Worm (Caenorhabditis elegans) whole organism, L4 larva: ENCODE measurements around the gene crls-1.

Experiments
- F44E2.7 ChIP-seq: fragments of 200-800 bp; sonication (Bioruptor generic); IDR thresholded peaks from 2 replicates; pipeline ENCODE4 v2.1.2; 2022; ENCODE audit warnings: missing genetic modification characterization, missing compliant biosample characterization
- F49E8.2 ChIP-seq: sonication (generic microtip); optimal IDR thresholded peaks from 2 replicates; lab custom pipeline; 2016; ENCODE audit warnings: missing compliant biosample characterization, mild to moderate bottlenecking, missing genetic modification characterization, borderline replicate concordance
- Y48G9A.11 ChIP-seq: fragments of 200-800 bp; sonication (Bioruptor generic); IDR thresholded peaks from 2 replicates; pipeline ENCODE4 v1.3.6; 2022; ENCODE audit warnings: missing genetic modification reagents, missing genetic modification characterization, missing compliant biosample characterization
- ZK337.2 ChIP-seq: fragments of 200-800 bp; sonication (Bioruptor generic); IDR thresholded peaks from 2 replicates; pipeline ENCODE4 v1.3.6; 2022; ENCODE audit warnings: missing genetic modification reagents, missing genetic modification characterization, missing compliant biosample characterization
- aly-2 ChIP-seq: sonication (generic microtip); optimal IDR thresholded peaks from 2 replicates; lab custom pipeline; 2018; ENCODE audit warnings: missing biosample characterization, missing genetic modification characterization
- ceh-82 ChIP-seq: sonication (generic microtip); optimal IDR thresholded peaks from 2 replicates; lab custom pipeline; 2017; ENCODE audit warnings: missing biosample characterization, missing genetic modification characterization
- gei-8 ChIP-seq: fragments of 200-800 bp; sonication (Bioruptor generic); optimal IDR thresholded peaks from 2 replicates; lab custom pipeline; 2018; ENCODE audit warnings: mild to moderate bottlenecking, missing genetic modification characterization, missing compliant biosample characterization
- lin-13 ChIP-seq: fragments of 150-350 bp; optimal IDR thresholded peaks from 2 replicates; lab custom pipeline; 2014; ENCODE audit warnings: missing biosample characterization, missing genetic modification reagents, missing genetic modification characterization
- mdl-1 ChIP-seq, 2 experiments: fragments of 150-350 bp in 1 of 2; sonication (generic microtip) in 1 of 2; optimal IDR thresholded peaks; 2 replicates each; lab custom pipeline; 2014 to 2017; ENCODE audit warnings: missing biosample characterization in 2 of 2, missing genetic modification characterization in 2 of 2
- nhr-237 ChIP-seq: sonication (generic microtip); optimal IDR thresholded peaks from 2 replicates; lab custom pipeline; 2017; ENCODE audit warnings: missing biosample characterization, missing genetic modification characterization
- nhr-25 ChIP-seq: sonication (generic microtip); optimal IDR thresholded peaks from 2 replicates; lab custom pipeline; 2017; ENCODE audit warnings: missing genetic modification characterization, mild to moderate bottlenecking, missing compliant biosample characterization, antibody characterized with exemption, moderate library complexity, borderline replicate concordance; ENCODE audit not compliant: insufficient read depth
- pha-4 ChIP-seq, 2 experiments: fragments of 150-350 bp in 1 of 2; fragments of 200-800 bp in 1 of 2; sonication (Bioruptor generic) in 1 of 2; IDR thresholded peaks in 1 of 2; optimal IDR thresholded peaks in 1 of 2; 2 replicates each; pipeline versions ENCODE4 v1.3.6 to Lab custom; 2014 to 2022; ENCODE audit warnings: missing genetic modification characterization in 2 of 2, missing genetic modification reagents in 2 of 2, missing biosample characterization in 1 of 2, missing compliant biosample characterization in 1 of 2

DNA sequence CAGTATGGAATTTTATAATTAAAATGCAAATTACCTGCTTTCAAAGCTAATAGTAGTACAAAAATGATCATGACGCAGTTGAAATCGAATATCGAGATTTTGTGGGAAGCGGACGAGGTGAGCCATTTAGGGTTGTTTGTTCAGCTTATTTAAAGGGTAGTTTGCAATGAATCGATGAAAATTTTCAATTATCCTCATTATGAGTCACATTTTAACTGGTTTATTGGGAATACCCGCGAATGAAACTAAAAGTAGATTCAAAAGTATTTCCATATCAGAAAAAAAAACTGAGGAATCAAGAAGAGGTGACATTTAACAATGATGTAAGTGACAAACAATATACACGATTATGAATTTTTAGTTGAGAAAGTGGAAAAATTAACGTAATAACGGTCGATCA is 9.6 kb upstream of the crls-1 start, which contains the start of gene F23H11.7:
- TF ChIP-seq Y48G9A.11 (GFP tag; lab: Robert Waterston, UW) (no peak), aly-2 (tag; lab: Kevin White, UChicago) (no peak), mdl-1 (tag; optimal IDR thresholded peaks at IDR 0.05; lab: Kevin White, UChicago) (no peak), F44E2.7 (no peak), nhr-237 (no peak), pha-4 (GFP tag; IDR thresholded peaks at IDR 0.05; lab: Robert Waterston, UW) (no peak), pha-4 (tag; optimal IDR thresholded peaks at IDR 0.05; lab: Kevin White, UChicago) (no peak), gei-8 (GFP tag; lab: Kevin White, UChicago) (no peak), ZK337.2 (GFP tag; lab: Robert Waterston, UW) (no peak), nhr-25 (no peak), ceh-82 (tag; lab: Kevin White, UChicago) (no peak), lin-13 (GFP tag; lab: Kevin White, UChicago) (no peak), F49E8.2 (no peak)
